Fruit fly (Drosophila melanogaster) whole organism, embryonic: ENCODE measurements around the gene CG17233.

Experiments used
- CG10979 ChIP-seq: fragments of 200-800 bp; sonication (Bioruptor generic); optimal IDR thresholded peaks from 2 replicates; lab custom pipeline; 2018; ENCODE audit warnings: missing biosample characterization, mild to moderate bottlenecking, missing genetic modification characterization, moderate library complexity
- CG11398 ChIP-seq: fragments of 200-800 bp; sonication (Bioruptor generic); optimal IDR thresholded peaks from 2 replicates; lab custom pipeline; 2016; ENCODE audit warnings: missing biosample characterization, missing genetic modification characterization
- CG11504 ChIP-seq: fragments of 200-800 bp; sonication (Bioruptor generic); optimal IDR thresholded peaks from 3 replicates; lab custom pipeline; 2019; ENCODE audit warnings: missing biosample characterization, mild to moderate bottlenecking, missing genetic modification characterization, moderate library complexity
- CG11695 ChIP-seq: fragments of 200-800 bp; sonication (Bioruptor generic); IDR thresholded peaks from 3 replicates; pipeline ENCODE4 v1.3.6; 2022; ENCODE audit warnings: missing biosample characterization, missing genetic modification characterization
- CG12104 ChIP-seq: fragments of 200-800 bp; sonication (Bioruptor generic); optimal IDR thresholded peaks from 3 replicates; lab custom pipeline; 2016; ENCODE audit warnings: missing biosample characterization, missing genetic modification characterization
- CG12299 ChIP-seq: fragments of 200-800 bp; sonication (Bioruptor generic); optimal IDR thresholded peaks from 2 replicates; lab custom pipeline; 2018; ENCODE audit warnings: missing biosample characterization, mild to moderate bottlenecking, missing genetic modification characterization
- CG12659 ChIP-seq: fragments of 200-800 bp; sonication (Bioruptor generic); optimal IDR thresholded peaks from 3 replicates; lab custom pipeline; 2017; ENCODE audit warnings: mild to moderate bottlenecking, missing biosample characterization, missing genetic modification reagents, missing genetic modification characterization
- CG12769 ChIP-seq: fragments of 200-800 bp; sonication (Bioruptor generic); optimal IDR thresholded peaks from 2 replicates; lab custom pipeline; 2019; ENCODE audit warnings: missing biosample characterization, mild to moderate bottlenecking, missing genetic modification characterization, moderate library complexity
- CG13424 ChIP-seq: fragments of 200-800 bp; sonication (Bioruptor generic); optimal IDR thresholded peaks from 2 replicates; lab custom pipeline; 2019; ENCODE audit warnings: missing biosample characterization, mild to moderate bottlenecking, missing genetic modification characterization, moderate library complexity
- CG14965 ChIP-seq: fragments of 200-800 bp; sonication (Bioruptor generic); optimal IDR thresholded peaks from 2 replicates; lab custom pipeline; 2016; ENCODE audit warnings: missing biosample characterization, missing genetic modification characterization, borderline replicate concordance
- CG18599 ChIP-seq: fragments of 200-800 bp; sonication (Bioruptor generic); optimal IDR thresholded peaks from 3 replicates; lab custom pipeline; 2017; ENCODE audit warnings: missing biosample characterization, missing genetic modification characterization, mild to moderate bottlenecking, moderate library complexity, missing genetic modification reagents
- CG18619 ChIP-seq: fragments of 200-800 bp; sonication (Bioruptor generic); optimal IDR thresholded peaks from 3 replicates; lab custom pipeline; 2017; ENCODE audit warnings: missing biosample characterization, mild to moderate bottlenecking, missing genetic modification characterization
- CG2712 ChIP-seq: fragments of 200-800 bp; optimal IDR thresholded peaks from 3 replicates; lab custom pipeline; 2019; ENCODE audit warnings: missing biosample characterization, mild to moderate bottlenecking, missing genetic modification characterization, moderate library complexity
- CG3065 ChIP-seq: fragments of 200-800 bp; sonication (Bioruptor generic); optimal IDR thresholded peaks from 2 replicates; lab custom pipeline; 2016; ENCODE audit warnings: missing biosample characterization, missing genetic modification characterization
- CG31441 ChIP-seq: fragments of 200-800 bp; sonication (Bioruptor generic); IDR thresholded peaks from 2 replicates; pipeline ENCODE4 v1.3.6; 2022; ENCODE audit warnings: missing biosample characterization, missing genetic modification characterization
- CG3281 ChIP-seq: fragments of 200-800 bp; sonication (Bioruptor generic); optimal IDR thresholded peaks from 3 replicates; lab custom pipeline; 2017; ENCODE audit warnings: missing biosample characterization, mild to moderate bottlenecking, missing genetic modification characterization
- CG6813 ChIP-seq: fragments of 200-800 bp; sonication (Bioruptor generic); optimal IDR thresholded peaks from 2 replicates; lab custom pipeline; 2017; ENCODE audit warnings: missing biosample characterization, missing genetic modification characterization, mild to moderate bottlenecking, moderate library complexity, missing genetic modification reagents
- CG8089 ChIP-seq: fragments of 200-800 bp; sonication (Bioruptor generic); optimal IDR thresholded peaks from 3 replicates; lab custom pipeline; 2016; ENCODE audit warnings: missing biosample characterization, missing genetic modification characterization
- CG9215 ChIP-seq: fragments of 200-800 bp; sonication (Bioruptor generic); IDR thresholded peaks from 2 replicates; pipeline ENCODE4 v1.3.6; 2022; ENCODE audit warnings: missing biosample characterization, missing genetic modification characterization
- D19B ChIP-seq: fragments of 200-800 bp; sonication (Bioruptor generic); optimal IDR thresholded peaks from 2 replicates; lab custom pipeline; 2017; ENCODE audit warnings: missing biosample characterization, mild to moderate bottlenecking, missing genetic modification characterization
- Dbx ChIP-seq: fragments of 200-800 bp; sonication (Bioruptor generic); IDR thresholded peaks from 3 replicates; pipeline ENCODE4 v1.3.6; 2022; ENCODE audit warnings: missing biosample characterization, missing genetic modification characterization
- Dip2 ChIP-seq: fragments of 200-800 bp; sonication (Bioruptor generic); IDR thresholded peaks from 2 replicates; pipeline ENCODE4 v1.3.6; 2022; ENCODE audit warnings: missing biosample characterization, missing genetic modification characterization
- GATAe ChIP-seq: fragments of 200-800 bp; sonication (Bioruptor generic); conservative IDR thresholded peaks from 2 replicates; pipeline ENCODE4 v1.3.6; 2022; ENCODE audit warnings: missing biosample characterization, missing genetic modification characterization
- HmgD ChIP-seq: fragments of 200-800 bp; sonication (Bioruptor generic); optimal IDR thresholded peaks from 3 replicates; lab custom pipeline; 2016; ENCODE audit warnings: missing biosample characterization, missing genetic modification characterization
- Hmr ChIP-seq: fragments of 200-800 bp; sonication (Bioruptor generic); optimal IDR thresholded peaks from 3 replicates; lab custom pipeline; 2017; ENCODE audit warnings: mild to moderate bottlenecking, missing biosample characterization, missing genetic modification reagents, missing genetic modification characterization
- Hr78 ChIP-seq, 2 experiments: fragments of 200-800 bp in 1 of 2; fragments of >200 bp in 1 of 2; sonication (Bioruptor generic) in 1 of 2; optimal IDR thresholded peaks; 2 replicates each; lab custom pipeline; 2017 to 2019; ENCODE audit warnings: missing biosample characterization in 2 of 2, missing genetic modification characterization in 2 of 2, mild to moderate bottlenecking in 1 of 2, moderate library complexity in 1 of 2
- Nf-YC ChIP-seq: fragments of 200-800 bp; optimal IDR thresholded peaks from 3 replicates; lab custom pipeline; 2019; ENCODE audit warnings: missing biosample characterization, mild to moderate bottlenecking, missing genetic modification characterization, moderate library complexity
- Oaz ChIP-seq: fragments of 200-800 bp; sonication (Bioruptor generic); IDR thresholded peaks from 2 replicates; pipeline ENCODE4 v1.3.6; 2022; ENCODE audit warnings: missing biosample characterization, missing genetic modification characterization
- Oli ChIP-seq: fragments of 200-800 bp; sonication (Bioruptor generic); optimal IDR thresholded peaks from 2 replicates; lab custom pipeline; 2018; ENCODE audit warnings: missing biosample characterization, mild to moderate bottlenecking, missing genetic modification characterization, moderate library complexity
- Ptx1 ChIP-seq: fragments of 200-800 bp; sonication (Bioruptor generic); IDR thresholded peaks from 2 replicates; pipeline ENCODE4 v1.3.6; 2022; ENCODE audit warnings: missing biosample characterization, missing genetic modification characterization
- Rfx ChIP-seq: fragments of 200-800 bp; sonication (Bioruptor generic); IDR thresholded peaks from 2 replicates; pipeline ENCODE4 v1.3.6; 2022; ENCODE audit warnings: missing biosample characterization, missing genetic modification characterization
- Sox100B ChIP-seq: fragments of 200-800 bp; sonication (Bioruptor generic); optimal IDR thresholded peaks from 3 replicates; lab custom pipeline; 2018; ENCODE audit warnings: missing biosample characterization, mild to moderate bottlenecking, missing genetic modification characterization
- Vsx1 ChIP-seq: fragments of 200-800 bp; sonication (Bioruptor generic); optimal IDR thresholded peaks from 2 replicates; lab custom pipeline; 2017; ENCODE audit warnings: missing biosample characterization, mild to moderate bottlenecking, missing genetic modification characterization, missing genetic modification reagents
- cad ChIP-seq: fragments of >200 bp; optimal IDR thresholded peaks from 2 replicates; lab custom pipeline; 2017; ENCODE audit warnings: missing biosample characterization, missing genetic modification characterization
- chif ChIP-seq, 2 experiments: fragments of 200-800 bp; sonication (Bioruptor generic); optimal IDR thresholded peaks; 3 replicates each; lab custom pipeline; 2016; ENCODE audit warnings: missing biosample characterization in 2 of 2, missing genetic modification characterization in 2 of 2
- da ChIP-seq: fragments of 200-800 bp; sonication (Bioruptor generic); optimal IDR thresholded peaks from 2 replicates; lab custom pipeline; 2016; ENCODE audit warnings: missing biosample characterization, missing genetic modification characterization
- emc ChIP-seq: fragments of 200-800 bp; sonication (Bioruptor generic); optimal IDR thresholded peaks from 2 replicates; lab custom pipeline; 2016; ENCODE audit warnings: missing biosample characterization, missing genetic modification characterization
- fd102C ChIP-seq: fragments of 200-800 bp; sonication (Bioruptor generic); optimal IDR thresholded peaks from 2 replicates; lab custom pipeline; 2018; ENCODE audit warnings: missing biosample characterization, mild to moderate bottlenecking, missing genetic modification characterization, moderate library complexity
- grau ChIP-seq: fragments of 200-800 bp; optimal IDR thresholded peaks from 3 replicates; lab custom pipeline; 2019; ENCODE audit warnings: missing biosample characterization, mild to moderate bottlenecking, missing genetic modification characterization, moderate library complexity
- lmd ChIP-seq: fragments of 200-800 bp; sonication (Bioruptor generic); IDR thresholded peaks from 2 replicates; pipeline ENCODE4 v1.3.6; 2022; ENCODE audit warnings: missing biosample characterization, missing genetic modification characterization
- mam ChIP-seq: fragments of 200-800 bp; sonication (Bioruptor generic); optimal IDR thresholded peaks from 3 replicates; lab custom pipeline; 2016; ENCODE audit warnings: missing biosample characterization, missing genetic modification characterization
- pan ChIP-seq, 4 experiments: fragments of >200 bp in 3 of 4; fragments of 200-800 bp in 1 of 4; sonication (Bioruptor generic) in 1 of 4; optimal IDR thresholded peaks in 3 of 4; IDR thresholded peaks in 1 of 4; 2 replicates each; pipeline versions ENCODE4 v1.3.6 to Lab custom; 2017 to 2022; ENCODE audit warnings: missing biosample characterization in 2 of 4, missing genetic modification characterization in 2 of 4, mixed read lengths in 1 of 4
- salm ChIP-seq: fragments of 200-800 bp; sonication (Bioruptor generic); optimal IDR thresholded peaks from 2 replicates; lab custom pipeline; 2018; ENCODE audit warnings: missing biosample characterization, mild to moderate bottlenecking, missing genetic modification characterization
- scrt ChIP-seq: fragments of 200-800 bp; sonication (Bioruptor generic); optimal IDR thresholded peaks from 2 replicates; lab custom pipeline; 2018; ENCODE audit warnings: missing biosample characterization, mild to moderate bottlenecking, missing genetic modification characterization, moderate library complexity
- sd ChIP-seq: fragments of 200-800 bp; sonication (Bioruptor generic); optimal IDR thresholded peaks from 3 replicates; lab custom pipeline; 2018; ENCODE audit warnings: missing biosample characterization, mild to moderate bottlenecking, missing genetic modification characterization, moderate library complexity
- shn ChIP-seq: fragments of 200-800 bp; sonication (Bioruptor generic); optimal IDR thresholded peaks from 3 replicates; lab custom pipeline; 2016; ENCODE audit warnings: missing biosample characterization, missing genetic modification characterization
- slbo ChIP-seq: fragments of 200-800 bp; sonication (Bioruptor generic); IDR thresholded peaks from 2 replicates; pipeline ENCODE4 v1.3.6; 2022; ENCODE audit warnings: missing biosample characterization, missing genetic modification characterization
- sr ChIP-seq: fragments of 200-800 bp; sonication (Bioruptor generic); IDR thresholded peaks from 3 replicates; pipeline ENCODE4 v1.3.6; 2022; ENCODE audit warnings: missing biosample characterization, missing genetic modification characterization
- vvl ChIP-seq: fragments of 200-800 bp; sonication (Bioruptor generic); IDR thresholded peaks from 2 replicates; pipeline ENCODE4 v1.3.6; 2022; ENCODE audit warnings: missing biosample characterization, missing genetic modification characterization
- wor ChIP-seq: fragments of 200-800 bp; sonication (Bioruptor generic); IDR thresholded peaks from 2 replicates; pipeline ENCODE4 v1.3.6; 2022; ENCODE audit warnings: missing biosample characterization, missing genetic modification characterization

The CG17233 gene

DNA sequence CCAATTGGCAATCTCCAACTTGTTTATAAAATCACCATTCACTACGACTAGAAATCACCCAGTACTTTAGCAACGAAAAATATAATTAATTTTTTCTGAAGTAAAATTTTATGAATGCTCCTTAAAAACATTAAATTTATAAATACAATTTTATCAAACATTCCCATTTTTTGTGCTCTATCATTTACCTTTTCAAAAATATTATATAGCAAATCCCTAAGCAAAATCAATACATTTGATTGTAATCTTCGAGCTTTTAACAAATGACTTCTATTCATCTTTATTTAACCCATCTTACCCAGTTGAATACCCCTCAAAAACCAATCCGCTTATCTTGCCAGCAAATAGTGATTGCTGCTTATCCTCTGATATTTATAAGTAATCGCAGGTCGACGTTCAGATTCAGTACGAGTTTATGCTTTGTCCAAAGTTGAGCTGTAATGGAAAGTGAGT is 20.3 kb downstream of the CG17233 start, which contains the start of gene CG17145 (continued):
- 0 out of 2 replicates have a peak, but pooled peaks have one; percentile 28 for TF ChIP-seq Rfx (GFP tag; lab: Robert Waterston, UW)
- no peak for TF ChIP-seq Sox100B (GFP tag; lab: Kevin White, UChicago)
- no peak for TF ChIP-seq CG6813
- no peak for TF ChIP-seq wor (GFP tag; lab: Robert Waterston, UW)
- TF ChIP-seq GATAe = peak; percentile 45; the same call in 1 of the 2 replicates
- TF ChIP-seq CG3065 (GFP tag; lab: Kevin White, UChicago) = no peak
- TF ChIP-seq CG2712 (tag; lab: Kevin White, UChicago) = no peak
- peak; percentile 42 for TF ChIP-seq CG13424 (tag; lab: Kevin White, UChicago)
- TF ChIP-seq sr = no peak
- TF ChIP-seq CG12659 (GFP tag; lab: Kevin White, UChicago) = peak; percentile 38
- TF ChIP-seq Oaz (GFP tag; lab: Robert Waterston, UW) = no peak
- TF ChIP-seq slbo (GFP tag; lab: Robert Waterston, UW) = no peak
- TF ChIP-seq cad (GFP tag; lab: Kevin White, UChicago) = no peak
- peak; percentile 18 for TF ChIP-seq sd
- TF ChIP-seq CG18619 (GFP tag; lab: Kevin White, UChicago) = peak; percentile 4
- TF ChIP-seq Hmr (GFP tag; lab: Kevin White, UChicago) = peak; percentile 65
- no peak for TF ChIP-seq HmgD
- TF ChIP-seq Vsx1 (GFP tag; lab: Kevin White, UChicago) = no peak
- TF ChIP-seq lmd (GFP tag; lab: Robert Waterston, UW) = peak; percentile 5; the same call in 1 of the 2 replicates
- TF ChIP-seq Nf-YC (tag; lab: Kevin White, UChicago) = peak; percentile 25
- no peak for TF ChIP-seq CG12299 (tag; lab: Kevin White, UChicago)
- TF ChIP-seq shn (GFP tag; lab: Kevin White, UChicago) = no peak
- TF ChIP-seq Ptx1 (GFP tag; lab: Robert Waterston, UW) = 0 out of 2 replicates have a peak, but pooled peaks have one; percentile 13
- TF ChIP-seq CG18599 = peak; percentile 52
- TF ChIP-seq CG8089 (GFP tag; lab: Kevin White, UChicago) = no peak
- TF ChIP-seq pan (optimal IDR thresholded peaks at IDR 0.05; lab: Kevin White, UChicago) = no peak
- TF ChIP-seq pan (GFP tag; optimal IDR thresholded peaks at IDR 0.05 in 1 of 2, IDR thresholded peaks at IDR 0.05 in 1 of 2) = no peak
- no peak for TF ChIP-seq emc
- no peak for TF ChIP-seq Dbx (GFP tag; lab: Robert Waterston, UW)
- TF ChIP-seq CG10979 = no peak
- no peak for TF ChIP-seq Dip2 (GFP tag; lab: Robert Waterston, UW)
- TF ChIP-seq da (GFP tag; lab: Kevin White, UChicago) = no peak
- TF ChIP-seq D19B (GFP tag; lab: Kevin White, UChicago) = peak; percentile 96
- TF ChIP-seq scrt (GFP tag; lab: Kevin White, UChicago) = no peak
- TF ChIP-seq Oli = peak; percentile 18
- no peak for TF ChIP-seq CG31441 (GFP tag; lab: Robert Waterston, UW)
- TF ChIP-seq CG9215 (GFP tag; lab: Robert Waterston, UW) = no peak
- peak; percentile 64 for TF ChIP-seq grau (tag; lab: Kevin White, UChicago)
- peak; percentile 41 for TF ChIP-seq CG11504 (tag; lab: Kevin White, UChicago)
- 0 out of 3 replicates have a peak, but pooled peaks have one; percentile 11 for TF ChIP-seq CG11695
- TF ChIP-seq CG11398 (GFP tag; lab: Kevin White, UChicago) = no peak
- TF ChIP-seq CG14965 (GFP tag; lab: Kevin White, UChicago) = no peak
- peak; percentile 68 for TF ChIP-seq CG3281 (GFP tag; lab: Kevin White, UChicago)
- no peak for TF ChIP-seq salm
- TF ChIP-seq Hr78 (GFP tag; optimal IDR thresholded peaks at IDR 0.05; lab: Kevin White, UChicago) = no peak
- TF ChIP-seq CG12104 (GFP tag; lab: Kevin White, UChicago) = peak; percentile 15
- TF ChIP-seq CG12769 = no peak
- TF ChIP-seq vvl (GFP tag; lab: Robert Waterston, UW) = no peak
- no peak for TF ChIP-seq chif (GFP tag; optimal IDR thresholded peaks at IDR 0.05; lab: Kevin White, UChicago)
- no peak for TF ChIP-seq mam (GFP tag; lab: Kevin White, UChicago)
- TF ChIP-seq fd102C = no peak
